Worm (Caenorhabditis elegans) whole organism, L1 larva: ENCODE results near the gene F08D12.2.

ENCODE experiments used
- C04F5.9 ChIP-seq: sonication (generic microtip); optimal IDR thresholded peaks from 2 replicates; lab custom pipeline; 2016; ENCODE audit warnings: missing genetic modification characterization, missing compliant biosample characterization
- C34B4.2 ChIP-seq: sonication (generic microtip); optimal IDR thresholded peaks from 2 replicates; lab custom pipeline; 2017; ENCODE audit warnings: mild to moderate bottlenecking, missing genetic modification characterization, missing compliant biosample characterization
- F16B12.6 ChIP-seq: fragments of 150-350 bp; optimal IDR thresholded peaks from 2 replicates; lab custom pipeline; 2014; ENCODE audit warnings: missing biosample characterization, missing genetic modification characterization
- Y116A8C.19 ChIP-seq: sonication (generic microtip); optimal IDR thresholded peaks from 2 replicates; lab custom pipeline; 2016; ENCODE audit warnings: missing compliant biosample characterization, missing genetic modification characterization, borderline replicate concordance
- alr-1 ChIP-seq: fragments of 200-800 bp; sonication (Bioruptor generic); optimal IDR thresholded peaks from 2 replicates; lab custom pipeline; 2018; ENCODE audit warnings: borderline replicate concordance, mild to moderate bottlenecking, missing genetic modification characterization, missing compliant biosample characterization
- ama-1 ChIP-seq: fragments of 150-350 bp; optimal IDR thresholded peaks from 2 replicates; lab custom pipeline; 2014
- blmp-1 ChIP-seq: fragments of 150-350 bp; optimal IDR thresholded peaks from 2 replicates; lab custom pipeline; 2014; ENCODE audit warnings: missing biosample characterization, missing genetic modification characterization
- ceh-82 ChIP-seq, 3 experiments: fragments of 150-350 bp in 1 of 3; sonication (generic microtip) in 2 of 3; optimal IDR thresholded peaks; 2 replicates each; lab custom pipeline; 2014 to 2017; ENCODE audit warnings: missing biosample characterization in 3 of 3, missing genetic modification characterization in 3 of 3
- ceh-90 ChIP-seq: sonication (generic microtip); optimal IDR thresholded peaks from 2 replicates; lab custom pipeline; 2016; ENCODE audit warnings: missing genetic modification characterization, missing compliant biosample characterization
- ces-1 ChIP-seq: fragments of 150-350 bp; optimal IDR thresholded peaks from 2 replicates; lab custom pipeline; 2014; ENCODE audit warnings: missing biosample characterization, missing genetic modification reagents, missing genetic modification characterization
- egl-13 ChIP-seq: sonication (generic microtip); optimal IDR thresholded peaks from 2 replicates; lab custom pipeline; 2016; ENCODE audit warnings: missing genotype, missing genetic modification reagents, missing genetic modification characterization, missing compliant biosample characterization
- ets-5 ChIP-seq: fragments of 200-800 bp; sonication (Bioruptor generic); IDR thresholded peaks from 2 replicates; pipeline ENCODE4 v1.3.6; 2022; ENCODE audit warnings: missing genetic modification characterization, missing compliant biosample characterization
- fkh-10 ChIP-seq: sonication (generic microtip); optimal IDR thresholded peaks from 2 replicates; lab custom pipeline; 2017; ENCODE audit warnings: missing biosample characterization, missing genetic modification reagents, missing genetic modification characterization
- fkh-4 ChIP-seq: sonication (generic microtip); optimal IDR thresholded peaks from 2 replicates; lab custom pipeline; 2016; ENCODE audit warnings: missing compliant biosample characterization, missing genetic modification characterization, borderline replicate concordance
- grh-1 ChIP-seq: fragments of 200-800 bp; sonication (Bioruptor generic); IDR thresholded peaks from 2 replicates; pipeline ENCODE4 v1.3.6; 2022; ENCODE audit warnings: missing genetic modification reagents, missing genetic modification characterization, missing compliant biosample characterization
- hlh-17 ChIP-seq: fragments of 200-800 bp; sonication (Bioruptor generic); optimal IDR thresholded peaks from 2 replicates; lab custom pipeline; 2018; ENCODE audit warnings: missing genetic modification characterization, mild to moderate bottlenecking, missing compliant biosample characterization, moderate library complexity, borderline replicate concordance
- irx-1 ChIP-seq: sonication (generic microtip); optimal IDR thresholded peaks from 2 replicates; lab custom pipeline; 2016; ENCODE audit warnings: missing genetic modification characterization, missing compliant biosample characterization
- isw-1 ChIP-seq: fragments of 200-800 bp; sonication (Bioruptor generic); IDR thresholded peaks from 2 replicates; pipeline ENCODE4 v1.3.6; 2022; ENCODE audit warnings: missing genetic modification characterization, missing compliant biosample characterization
- jun-1 ChIP-seq: fragments of 150-350 bp; optimal IDR thresholded peaks from 2 replicates; lab custom pipeline; 2014; ENCODE audit warnings: missing biosample characterization, missing genetic modification reagents, missing genetic modification characterization
- lin-13 ChIP-seq: fragments of 150-350 bp; optimal IDR thresholded peaks from 2 replicates; lab custom pipeline; 2014; ENCODE audit warnings: missing biosample characterization, missing genetic modification reagents, missing genetic modification characterization
- lin-14 ChIP-seq: fragments of 200-800 bp; sonication (Bioruptor generic); optimal IDR thresholded peaks from 2 replicates; lab custom pipeline; 2018; ENCODE audit warnings: mild to moderate bottlenecking, missing genetic modification characterization, moderate library complexity, missing compliant biosample characterization
- lin-39 ChIP-seq: fragments of 150-350 bp; optimal IDR thresholded peaks from 2 replicates; lab custom pipeline; 2014; ENCODE audit warnings: missing biosample characterization, missing genetic modification reagents, missing genetic modification characterization
- mdl-1 ChIP-seq, 2 experiments: fragments of 150-350 bp; optimal IDR thresholded peaks; 2 replicates each; lab custom pipeline; 2014 to 2017; ENCODE audit warnings: missing biosample characterization in 2 of 2, missing genetic modification characterization in 2 of 2, inconsistent platforms in 1 of 2
- mef-2 ChIP-seq: fragments of 150-350 bp; optimal IDR thresholded peaks from 2 replicates; lab custom pipeline; 2014; ENCODE audit warnings: missing biosample characterization, missing genetic modification characterization
- nhr-12 ChIP-seq: sonication (generic microtip); optimal IDR thresholded peaks from 2 replicates; lab custom pipeline; 2017; ENCODE audit warnings: missing biosample characterization, missing genetic modification characterization
- nhr-19 ChIP-seq: fragments of 200-800 bp; sonication (Bioruptor generic); conservative IDR thresholded peaks from 2 replicates; pipeline ENCODE4 v1.3.6; 2022; ENCODE audit warnings: missing genetic modification characterization, missing compliant biosample characterization
- nhr-20 ChIP-seq: sonication (generic microtip); optimal IDR thresholded peaks from 2 replicates; lab custom pipeline; 2016; ENCODE audit warnings: mild to moderate bottlenecking, missing genetic modification characterization, missing compliant biosample characterization
- nhr-71 ChIP-seq: sonication (generic microtip); optimal IDR thresholded peaks from 2 replicates; lab custom pipeline; 2016; ENCODE audit warnings: mild to moderate bottlenecking, missing genetic modification characterization, moderate library complexity, missing compliant biosample characterization
- nhr-90 ChIP-seq: sonication (generic microtip); optimal IDR thresholded peaks from 2 replicates; lab custom pipeline; 2016; ENCODE audit warnings: mild to moderate bottlenecking, missing genetic modification characterization, missing compliant biosample characterization; ENCODE audit not compliant: poor library complexity
- pax-3 ChIP-seq: fragments of 200-800 bp; sonication (Bioruptor generic); optimal IDR thresholded peaks from 2 replicates; lab custom pipeline; 2018; ENCODE audit warnings: mild to moderate bottlenecking, missing genetic modification characterization, moderate library complexity, missing compliant biosample characterization
- pqm-1 ChIP-seq: sonication (generic microtip); optimal IDR thresholded peaks from 3 replicates; lab custom pipeline; 2017; ENCODE audit warnings: missing biosample characterization, missing genetic modification characterization
- rnt-1 ChIP-seq: sonication (generic microtip); optimal IDR thresholded peaks from 2 replicates; lab custom pipeline; 2016; ENCODE audit warnings: mild to moderate bottlenecking, missing genetic modification characterization, moderate library complexity, missing compliant biosample characterization
- skn-1 ChIP-seq: fragments of 150-350 bp; optimal IDR thresholded peaks from 2 replicates; lab custom pipeline; 2014; ENCODE audit warnings: missing biosample characterization, missing genetic modification characterization
- snpc-4 ChIP-seq: fragments of 150-350 bp; optimal IDR thresholded peaks from 2 replicates; lab custom pipeline; 2014; ENCODE audit warnings: missing biosample characterization, missing genetic modification characterization
- snu-23 ChIP-seq: sonication (generic microtip); optimal IDR thresholded peaks from 2 replicates; lab custom pipeline; 2016; ENCODE audit warnings: missing genetic modification characterization, missing compliant biosample characterization
- sox-4 ChIP-seq: sonication (generic microtip); optimal IDR thresholded peaks from 2 replicates; lab custom pipeline; 2016; ENCODE audit warnings: missing genetic modification characterization, missing compliant biosample characterization
- sptf-1 ChIP-seq: fragments of 150-350 bp; optimal IDR thresholded peaks from 2 replicates; lab custom pipeline; 2014; ENCODE audit warnings: missing biosample characterization, missing genetic modification characterization
- swsn-7 ChIP-seq: sonication (generic microtip); optimal IDR thresholded peaks from 2 replicates; lab custom pipeline; 2016; ENCODE audit warnings: missing genetic modification characterization, missing compliant biosample characterization
- tbx-2 ChIP-seq: sonication (generic microtip); optimal IDR thresholded peaks from 2 replicates; lab custom pipeline; 2016; ENCODE audit warnings: missing genetic modification characterization, missing compliant biosample characterization
- unc-130 ChIP-seq: fragments of 150-350 bp; optimal IDR thresholded peaks from 2 replicates; lab custom pipeline; 2017; ENCODE audit warnings: missing biosample characterization, missing genetic modification characterization, inconsistent platforms
- vab-15 ChIP-seq: sonication (generic microtip); optimal IDR thresholded peaks from 2 replicates; lab custom pipeline; 2017; ENCODE audit warnings: missing genotype, mild to moderate bottlenecking, missing genetic modification characterization, missing compliant biosample characterization
- zag-1 ChIP-seq: fragments of 150-350 bp; optimal IDR thresholded peaks from 2 replicates; lab custom pipeline; 2014; ENCODE audit warnings: missing biosample characterization, missing genetic modification characterization
- zip-4 ChIP-seq: fragments of 200-800 bp; sonication (Bioruptor generic); optimal IDR thresholded peaks from 2 replicates; lab custom pipeline; 2018; ENCODE audit warnings: mild to moderate bottlenecking, missing genetic modification characterization, moderate library complexity, missing compliant biosample characterization
- ztf-11 ChIP-seq, 2 experiments: sonication (generic microtip); optimal IDR thresholded peaks; 2 replicates each; lab custom pipeline; 2016 to 2017; ENCODE audit warnings: missing genetic modification characterization in 2 of 2, missing biosample characterization in 1 of 2, missing compliant biosample characterization in 1 of 2

The F08D12.2 gene

ce11 chrII:2752536-2752935, 28.9 kb upstream of the F08D12.2 start, which contains the start of gene F29A7.6 (continued):
- peak; percentile 81 for TF ChIP-seq fkh-4
- peak; percentile 36 for TF ChIP-seq jun-1 (tag; lab: Kevin White, UChicago)
- peak; percentile 69 for TF ChIP-seq pax-3 (tag; lab: Kevin White, UChicago)
- no peak for TF ChIP-seq alr-1
- TF ChIP-seq rnt-1 (tag; lab: Kevin White, UChicago) = peak; percentile 95
- TF ChIP-seq nhr-20 (tag; lab: Kevin White, UChicago) = peak; percentile 66
- no peak for TF ChIP-seq Y116A8C.19 (tag; lab: Kevin White, UChicago)
- TF ChIP-seq ceh-90 (tag; lab: Kevin White, UChicago) = peak; percentile 86
- TF ChIP-seq F16B12.6 (tag; lab: Kevin White, UChicago) = peak; percentile 25
- TF ChIP-seq nhr-71 = no peak
- TF ChIP-seq skn-1 = peak; percentile 41
- no peak for TF ChIP-seq ces-1 (GFP tag; lab: Kevin White, UChicago)
- peak; percentile 78 for TF ChIP-seq irx-1 (tag; lab: Kevin White, UChicago)
- TF ChIP-seq mdl-1 (tag; optimal IDR thresholded peaks at IDR 0.05; lab: Kevin White, UChicago) = peak in 1 of 2 experiments; percentile 2
- TF ChIP-seq vab-15 = no peak
- peak; percentile 50 for TF ChIP-seq isw-1 (GFP tag; lab: Robert Waterston, UW)
- peak; percentile 67 for TF ChIP-seq swsn-7 (tag; lab: Kevin White, UChicago)
- TF ChIP-seq unc-130 (tag; lab: Kevin White, UChicago) = peak; percentile 43
- no peak for TF ChIP-seq nhr-12 (tag; lab: Kevin White, UChicago)
- peak; percentile 65 to 71 (median 66) for TF ChIP-seq ceh-82 (tag; optimal IDR thresholded peaks at IDR 0.05; lab: Kevin White, UChicago)
- peak; percentile 2 for TF ChIP-seq lin-39 (tag; lab: Kevin White, UChicago)
- TF ChIP-seq lin-13 (GFP tag; lab: Kevin White, UChicago) = peak; percentile 57
- peak; percentile 65 for TF ChIP-seq sox-4
- TF ChIP-seq tbx-2 (tag; lab: Kevin White, UChicago) = peak; percentile 78
- no peak for TF ChIP-seq blmp-1 (tag; lab: Kevin White, UChicago)
- TF ChIP-seq zip-4 (GFP tag; lab: Kevin White, UChicago) = no peak
- peak; percentile 65 for TF ChIP-seq nhr-19 (GFP tag; lab: Robert Waterston, UW)
- TF ChIP-seq mef-2 = no peak
- no peak for TF ChIP-seq fkh-10 (GFP tag; lab: Kevin White, UChicago)
- peak; percentile 79 for TF ChIP-seq nhr-90 (tag; lab: Kevin White, UChicago)
- no peak for TF ChIP-seq ets-5 (GFP tag; lab: Robert Waterston, UW)
- TF ChIP-seq ama-1 (lab: Kevin White, UChicago) = no peak
- no peak for TF ChIP-seq sptf-1 (tag; lab: Kevin White, UChicago)
- TF ChIP-seq grh-1 (GFP tag; lab: Robert Waterston, UW) = 0 out of 2 replicates have a peak, but pooled peaks have one; percentile 19
- TF ChIP-seq snpc-4 (tag; lab: Kevin White, UChicago) = peak; percentile 64
- TF ChIP-seq hlh-17 (GFP tag; lab: Kevin White, UChicago) = no peak
- TF ChIP-seq egl-13 (tag; lab: Kevin White, UChicago) = peak; percentile 26
- peak; percentile 78 for TF ChIP-seq lin-14 (GFP tag; lab: Kevin White, UChicago)
- peak; percentile 63 for TF ChIP-seq snu-23
- TF ChIP-seq C04F5.9 (tag; lab: Kevin White, UChicago) = peak; percentile 20
- TF ChIP-seq C34B4.2 = no peak
- no peak for TF ChIP-seq pqm-1 (tag; lab: Kevin White, UChicago)
- peak in 1 of 2 experiments; percentile 83 for TF ChIP-seq ztf-11 (tag; optimal IDR thresholded peaks at IDR 0.05; lab: Kevin White, UChicago)
- no peak for TF ChIP-seq zag-1 (tag; lab: Kevin White, UChicago)
